Worm (Caenorhabditis elegans) whole organism, L4/young adult: ENCODE measurements around the gene D2045.8.
A peak's percentile ranks its signal among the peaks of the same experiment; 100 is the strongest.

Experiments used
- W03F9.2 ChIP-seq: fragments of 150-350 bp; optimal IDR thresholded peaks from 2 replicates; lab custom pipeline; 2014; ENCODE audit warnings: missing biosample characterization, missing genetic modification characterization
- dao-5 ChIP-seq: sonication (generic microtip); optimal IDR thresholded peaks from 2 replicates; lab custom pipeline; 2016; ENCODE audit warnings: missing genotype, missing genetic modification characterization, moderate library complexity, missing compliant biosample characterization
- him-1 ChIP-seq: sonication (generic microtip); optimal IDR thresholded peaks from 2 replicates; lab custom pipeline; 2016; ENCODE audit warnings: missing genotype, missing genetic modification reagents, missing genetic modification characterization, missing compliant biosample characterization

D2045.8 gene

DNA sequence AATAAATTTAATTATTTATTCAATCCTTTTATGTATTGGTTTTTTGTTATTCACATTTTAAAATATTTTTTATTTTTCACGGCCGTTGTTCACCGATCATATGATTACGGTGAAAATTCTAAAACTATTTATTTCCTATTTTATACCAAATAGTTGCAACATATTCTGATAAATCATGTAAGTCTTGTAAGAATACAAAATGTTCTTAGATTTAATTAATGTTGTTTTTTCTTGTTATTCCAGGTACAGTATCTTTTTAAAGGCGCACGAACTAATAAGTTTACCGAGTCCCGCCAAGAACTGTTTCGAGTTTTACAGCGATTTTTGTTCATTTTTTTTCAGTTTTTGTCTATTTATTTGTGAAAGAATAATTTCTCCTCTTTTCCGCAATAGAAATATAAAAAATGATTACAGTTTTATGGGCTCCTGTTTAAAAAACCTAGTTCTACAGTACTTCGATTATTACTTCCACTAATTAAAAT lies 12.5 kb upstream of the D2045.8 start, which contains the start of gene D2045.5:
TSS of gene D2045.5 (minus strand) at position 51 of the 482 bp plus-strand sequence.
- TF ChIP-seq W03F9.2 (peak; percentile 2), dao-5 (tag; lab: Kevin White, UChicago) (no peak)

- no peak for TF ChIP-seq him-1
- no peak for TF ChIP-seq dao-5 (tag; lab: Kevin White, UChicago)
- no peak for TF ChIP-seq W03F9.2
Measured at ce11 chrIII:10470927-10471326, 11.2 kb upstream of the D2045.8 start, which contains the start of gene cul-1. Gene cul-1, plus strand, starts transcription at chrIII:10471237.

DNA sequence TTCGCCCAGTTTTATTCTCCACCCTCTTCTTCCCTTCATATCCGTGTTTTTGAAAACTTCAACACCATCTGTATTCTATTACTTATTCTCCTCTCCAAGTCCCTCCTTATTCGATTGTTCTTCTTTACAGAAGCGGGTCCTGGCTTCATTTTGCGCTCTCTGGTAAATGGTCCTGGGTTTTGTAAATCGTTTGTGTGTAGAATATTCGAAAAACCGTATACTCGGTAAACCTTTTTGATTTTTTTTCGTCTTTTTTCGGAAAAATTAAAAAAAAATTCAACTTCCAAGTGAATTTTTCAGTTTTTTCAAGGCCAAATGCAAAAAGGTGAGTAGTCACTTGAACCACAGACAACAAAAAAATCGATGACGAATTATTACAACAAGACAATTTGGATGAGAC lies 7.1 kb upstream of the D2045.8 start, which contains the start of gene D2045.9:
TSS of gene D2045.9 (plus strand) at position 301 of the 400 bp plus-strand sequence.
- no peak for TF ChIP-seq dao-5 (tag; lab: Kevin White, UChicago)

DNA sequence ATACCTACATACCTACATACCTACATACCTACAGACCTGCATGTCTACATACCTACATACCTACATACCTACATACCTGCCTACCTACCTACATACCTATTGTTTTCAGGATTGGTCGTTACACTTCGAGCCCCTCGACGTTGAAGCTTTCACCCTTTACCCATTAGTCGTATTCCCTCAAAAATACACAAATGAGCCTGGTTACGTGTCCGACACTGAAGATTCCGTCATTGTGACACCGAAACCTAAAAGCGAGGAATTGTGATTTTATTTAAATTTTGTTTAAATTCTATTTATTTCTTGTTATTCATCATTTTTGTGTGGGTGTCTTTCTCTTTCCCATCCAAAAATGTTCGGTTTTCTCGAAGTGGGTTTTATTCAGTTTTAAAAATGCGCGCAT lies 2.9 kb upstream of the D2045.8 start, which contains the start of gene D2045.7:
TSS of gene D2045.7 (plus strand) at position 301 of the 400 bp plus-strand sequence.
- TF ChIP-seq him-1 (no peak), dao-5 (tag; lab: Kevin White, UChicago) (no peak), W03F9.2 (no peak)

- TF ChIP-seq dao-5 (tag; lab: Kevin White, UChicago) = no peak
- no peak for TF ChIP-seq him-1
- TF ChIP-seq W03F9.2 = no peak
Measured at ce11 chrIII:10481497-10481896, 591 bp upstream of the D2045.8 start.

DNA sequence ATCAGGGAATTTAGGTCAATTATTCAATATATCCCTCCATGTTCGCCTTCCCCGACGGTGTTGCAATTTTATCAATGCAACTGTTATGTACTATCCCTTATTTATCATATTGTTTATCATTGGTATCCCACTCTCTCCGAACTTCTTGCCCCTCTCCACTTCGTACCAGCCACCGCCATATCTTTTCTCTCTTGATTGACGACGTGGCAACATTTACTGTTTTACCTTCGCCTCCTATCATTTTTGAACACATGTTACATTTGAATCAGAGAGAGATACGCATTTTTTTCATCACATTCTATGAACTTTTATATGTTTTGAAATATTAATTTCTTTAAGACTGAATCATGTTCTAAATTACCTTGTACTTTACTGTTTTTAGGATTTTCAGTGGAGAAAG lies 4.4 kb downstream of the D2045.8 start:
- TF ChIP-seq him-1 (no peak), W03F9.2 (no peak), dao-5 (tag; lab: Kevin White, UChicago) (no peak)

DNA sequence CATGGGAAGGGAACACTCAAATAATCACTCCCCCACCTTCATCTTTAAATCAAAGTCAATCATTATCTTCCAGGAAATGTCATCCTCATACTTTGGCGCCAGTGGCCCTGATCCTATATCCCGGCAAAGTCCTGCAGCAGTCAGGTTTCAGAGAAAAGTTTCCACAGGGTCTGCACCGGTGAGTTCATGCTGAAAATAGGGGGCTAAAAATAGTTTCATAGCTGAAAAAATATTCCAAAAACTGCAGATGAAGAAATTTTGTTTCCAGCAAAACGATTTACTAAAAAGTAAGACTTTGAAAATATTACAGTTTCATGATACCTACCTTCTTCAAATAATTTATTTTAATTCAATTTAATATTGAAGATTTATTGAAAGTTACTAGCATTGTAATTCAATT lies 6.0 kb downstream of the D2045.8 start, which contains the start of gene ptr-25:
TSS of gene ptr-25 (plus strand) at position 73 of the 400 bp plus-strand sequence.
- no peak for TF ChIP-seq W03F9.2
- no peak for TF ChIP-seq him-1
- TF ChIP-seq dao-5 (tag; lab: Kevin White, UChicago) = no peak

DNA sequence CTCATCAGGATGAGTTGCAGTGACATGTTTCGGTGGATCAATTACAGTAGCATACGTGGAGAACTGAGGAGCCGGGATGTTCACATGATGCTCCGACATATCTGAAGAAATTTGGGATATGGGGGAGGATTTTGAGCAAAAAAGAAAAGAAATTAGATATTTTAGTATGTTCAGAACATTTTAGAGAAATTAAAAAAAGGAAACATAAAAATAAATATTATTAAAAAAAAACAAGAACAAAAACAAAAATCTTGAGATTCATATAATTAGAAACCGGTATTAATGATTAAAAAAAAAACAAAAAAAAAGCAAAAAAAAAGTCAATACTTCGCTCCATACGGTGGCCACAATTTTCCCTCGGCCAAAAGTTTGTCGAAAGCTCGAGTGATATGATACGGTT lies 21.7 kb downstream of the D2045.8 start, which contains the start of gene rab-33:
TSS of gene rab-33 (minus strand) at position 101 of the 400 bp plus-strand sequence.
- TF ChIP-seq dao-5 (tag; lab: Kevin White, UChicago) (no peak), W03F9.2 (no peak), him-1 (no peak)

DNA sequence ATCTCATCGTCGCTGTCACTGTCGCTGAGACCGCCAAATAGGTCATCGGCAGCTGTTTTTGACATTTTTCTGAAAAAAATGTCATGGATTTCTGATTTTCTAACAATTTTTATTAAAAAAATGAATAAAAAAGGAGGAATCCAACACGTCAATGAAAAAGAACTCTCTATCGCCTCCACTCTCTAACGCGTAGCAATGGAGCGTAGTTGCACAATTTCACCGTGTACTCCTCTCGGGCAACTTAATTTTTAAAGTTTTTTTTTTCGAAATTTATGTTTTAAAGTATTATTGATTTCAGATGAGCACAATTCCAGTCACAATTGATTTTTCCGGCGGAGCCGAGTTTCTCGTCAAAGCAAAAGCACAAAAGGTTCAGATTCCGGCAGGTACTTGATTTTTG lies 23.1 kb downstream of the D2045.8 start, which contains the start of the genes taf-11.3 and urm-1:
TSS of gene taf-11.3 (minus strand) at position 69 of the 400 bp plus-strand sequence.
TSS of gene urm-1 (plus strand) at position 299 of the 400 bp plus-strand sequence.
- no peak for TF ChIP-seq him-1
- no peak for TF ChIP-seq dao-5 (tag; lab: Kevin White, UChicago)
- peak; percentile 95 for TF ChIP-seq W03F9.2

DNA sequence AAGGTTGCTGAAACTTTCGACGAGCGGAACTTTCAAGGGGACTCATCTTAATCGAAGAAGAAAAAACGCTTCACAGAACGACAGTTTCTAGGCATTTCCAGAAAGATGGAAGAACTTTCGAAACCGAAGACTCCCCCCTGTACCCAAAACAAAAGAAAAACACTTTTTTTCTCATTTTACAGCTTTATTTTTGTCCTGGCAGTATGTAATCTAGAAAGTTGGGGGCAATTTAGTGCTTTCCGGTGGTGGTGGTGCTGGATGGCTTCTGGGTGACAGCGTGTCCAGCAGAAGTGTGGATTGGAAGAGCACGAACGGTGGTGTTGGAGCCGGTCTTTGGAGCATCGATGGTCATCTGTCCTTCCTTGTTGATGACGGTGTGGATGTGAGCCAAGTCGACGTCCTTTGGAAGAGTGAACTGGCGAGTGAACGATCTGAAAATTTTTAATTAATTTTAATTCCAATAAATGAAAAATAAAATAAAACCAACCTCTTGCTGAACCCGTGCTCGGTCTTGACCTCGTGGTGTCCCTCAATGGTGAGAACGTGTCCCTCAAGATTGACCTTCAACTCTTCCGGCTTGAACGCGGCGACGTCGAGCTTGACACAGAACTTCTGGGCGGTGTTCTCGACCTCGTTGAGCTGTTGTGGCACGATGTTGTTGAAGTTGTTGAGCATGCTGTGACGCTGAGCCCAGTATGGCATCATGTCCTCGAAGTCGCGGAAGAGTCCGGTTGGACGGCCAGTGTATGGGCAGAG lies 24.0 kb downstream of the D2045.8 start:
- TF ChIP-seq him-1 = no peak
- peak; percentile 18 for TF ChIP-seq dao-5 (tag; lab: Kevin White, UChicago)
- no peak for TF ChIP-seq W03F9.2

ce11 chrIII:10506699-10507248 lies 24.7 kb downstream of the D2045.8 start, which contains the start of the genes sip-1 and sly-1:
Gene sip-1, minus strand, starts transcription at chrIII:10506801.
Gene sly-1, plus strand, starts transcription at chrIII:10507058.
- no peak for TF ChIP-seq dao-5 (tag; lab: Kevin White, UChicago)
- peak; percentile 84 for TF ChIP-seq W03F9.2

- TF ChIP-seq W03F9.2 (no peak), him-1 (no peak), dao-5 (tag; lab: Kevin White, UChicago) (no peak)
Measured at ce11 chrIII:10512570-10512969, 30.5 kb downstream of the D2045.8 start.

DNA sequence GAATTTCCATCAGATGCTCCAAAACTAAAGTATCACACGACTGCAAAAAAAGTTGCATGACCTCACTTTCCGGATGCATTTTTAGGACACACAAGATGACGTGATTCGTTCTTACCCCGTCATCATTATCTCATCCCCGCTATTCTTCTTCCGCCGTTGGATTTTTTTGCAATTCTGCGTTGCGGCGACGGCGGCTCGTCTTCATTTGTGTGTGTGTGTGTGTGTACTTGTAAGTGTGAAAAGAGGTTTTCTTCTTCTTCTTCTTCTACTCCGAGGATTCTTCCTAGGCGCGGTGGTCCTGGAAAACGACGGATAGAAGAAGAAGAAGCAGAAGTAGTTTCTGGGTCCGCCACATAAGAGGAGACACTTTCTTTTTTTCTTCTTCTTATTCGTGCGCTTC lies 33.7 kb downstream of the D2045.8 start:
- TF ChIP-seq dao-5 (tag; lab: Kevin White, UChicago) (no peak), him-1 (no peak), W03F9.2 (no peak)

ce11 chrIII:10518884-10519283 lies 36.8 kb downstream of the D2045.8 start:
- TF ChIP-seq W03F9.2 (no peak), him-1 (no peak), dao-5 (tag; lab: Kevin White, UChicago) (no peak)

- TF ChIP-seq him-1 (no peak), W03F9.2 (no peak), dao-5 (tag; lab: Kevin White, UChicago) (no peak)
Measured at ce11 chrIII:10519615-10520014, 37.5 kb downstream of the D2045.8 start.
